Fruit fly (Drosophila melanogaster) whole organism, embryonic: ENCODE data around the gene CG18281.

ENCODE experiments used
- Abd-B ChIP-seq: fragments of 200-800 bp; sonication (Bioruptor generic); optimal IDR thresholded peaks from 2 replicates; lab custom pipeline; 2018; ENCODE audit warnings: missing biosample characterization, mild to moderate bottlenecking, missing genetic modification characterization, moderate library complexity
- Antp ChIP-seq: fragments of 200-800 bp; sonication (Bioruptor generic); optimal IDR thresholded peaks from 3 replicates; lab custom pipeline; 2016; ENCODE audit warnings: missing biosample characterization, missing genetic modification characterization
- CG10543 ChIP-seq: fragments of 200-800 bp; sonication (Bioruptor generic); optimal IDR thresholded peaks from 3 replicates; lab custom pipeline; 2017; ENCODE audit warnings: missing biosample characterization, mild to moderate bottlenecking, missing genetic modification characterization, moderate library complexity
- CG10565 ChIP-seq: fragments of 200-800 bp; sonication (Bioruptor generic); optimal IDR thresholded peaks from 3 replicates; lab custom pipeline; 2016; ENCODE audit warnings: missing biosample characterization, mild to moderate bottlenecking, missing genetic modification characterization
- CG12391 ChIP-seq: fragments of 200-800 bp; sonication (Bioruptor generic); optimal IDR thresholded peaks from 3 replicates; lab custom pipeline; 2018; ENCODE audit warnings: missing biosample characterization, mild to moderate bottlenecking, missing genetic modification characterization, moderate library complexity
- CG13296 ChIP-seq: fragments of 200-800 bp; sonication (Bioruptor generic); optimal IDR thresholded peaks from 3 replicates; lab custom pipeline; 2018; ENCODE audit warnings: missing biosample characterization, mild to moderate bottlenecking, missing genetic modification characterization
- CG15601 ChIP-seq: fragments of 200-800 bp; sonication (Bioruptor generic); optimal IDR thresholded peaks from 3 replicates; lab custom pipeline; 2019; ENCODE audit warnings: missing biosample characterization, mild to moderate bottlenecking, missing genetic modification characterization, moderate library complexity
- CG16863 ChIP-seq: fragments of 200-800 bp; sonication (Bioruptor generic); optimal IDR thresholded peaks from 3 replicates; lab custom pipeline; 2016; ENCODE audit warnings: missing biosample characterization, missing genetic modification characterization
- CG2202 ChIP-seq: fragments of 200-800 bp; sonication (Bioruptor generic); optimal IDR thresholded peaks from 2 replicates; lab custom pipeline; 2018; ENCODE audit warnings: missing biosample characterization, mild to moderate bottlenecking, missing genetic modification characterization
- CG30020 ChIP-seq: fragments of 200-800 bp; optimal IDR thresholded peaks from 2 replicates; lab custom pipeline; 2019; ENCODE audit warnings: missing biosample characterization, mild to moderate bottlenecking, missing genetic modification characterization, moderate library complexity
- CG30403 ChIP-seq: fragments of 200-800 bp; sonication (Bioruptor generic); optimal IDR thresholded peaks from 3 replicates; lab custom pipeline; 2016; ENCODE audit warnings: missing biosample characterization, missing genetic modification characterization
- CG30431 ChIP-seq: fragments of 200-800 bp; sonication (Bioruptor generic); optimal IDR thresholded peaks from 2 replicates; lab custom pipeline; 2017; ENCODE audit warnings: missing biosample characterization, missing genetic modification characterization
- CG3163 ChIP-seq: fragments of 200-800 bp; sonication (Bioruptor generic); optimal IDR thresholded peaks from 3 replicates; lab custom pipeline; 2016; ENCODE audit warnings: missing biosample characterization, missing genetic modification characterization
- CG3407 ChIP-seq: fragments of 200-800 bp; sonication (Bioruptor generic); optimal IDR thresholded peaks from 2 replicates; lab custom pipeline; 2018; ENCODE audit warnings: missing biosample characterization, mild to moderate bottlenecking, missing genetic modification characterization
- CG34224 ChIP-seq: fragments of 200-800 bp; sonication (Bioruptor generic); IDR thresholded peaks from 3 replicates; pipeline ENCODE4 v1.3.6; 2022; ENCODE audit warnings: missing biosample characterization, missing genetic modification characterization; ENCODE audit not compliant: partially characterized antibody
- CG3726 ChIP-seq: fragments of 200-800 bp; sonication (Bioruptor generic); IDR thresholded peaks from 3 replicates; pipeline ENCODE4, ENCODE4 v1.3.6; 2022; ENCODE audit warnings: missing biosample characterization, missing genetic modification characterization
- CG4820 ChIP-seq: fragments of 200-800 bp; sonication (Bioruptor generic); optimal IDR thresholded peaks from 3 replicates; lab custom pipeline; 2016; ENCODE audit warnings: missing biosample characterization, missing genetic modification characterization
- CG7357 ChIP-seq: fragments of 200-800 bp; sonication (Bioruptor generic); IDR thresholded peaks from 3 replicates; pipeline ENCODE4 v1.3.6; 2022; ENCODE audit warnings: missing biosample characterization, missing genetic modification characterization
- CG8089 ChIP-seq: fragments of 200-800 bp; sonication (Bioruptor generic); optimal IDR thresholded peaks from 3 replicates; lab custom pipeline; 2016; ENCODE audit warnings: missing biosample characterization, missing genetic modification characterization
- CG8290 ChIP-seq, 3 experiments: fragments of 200-800 bp; sonication (Bioruptor generic); optimal IDR thresholded peaks; 2 replicates each; lab custom pipeline; 2016 to 2019; ENCODE audit warnings: missing biosample characterization in 3 of 3, missing genetic modification characterization in 3 of 3, mild to moderate bottlenecking in 2 of 3, moderate library complexity in 1 of 3
- CG9797 ChIP-seq: fragments of 200-800 bp; sonication (Bioruptor generic); optimal IDR thresholded peaks from 3 replicates; lab custom pipeline; 2018; ENCODE audit warnings: missing biosample characterization, mild to moderate bottlenecking, missing genetic modification characterization
- Dek ChIP-seq: fragments of 200-800 bp; sonication (Bioruptor generic); optimal IDR thresholded peaks from 3 replicates; lab custom pipeline; 2019; ENCODE audit warnings: missing biosample characterization, mild to moderate bottlenecking, missing genetic modification characterization, moderate library complexity
- Dll ChIP-seq: fragments of 200-800 bp; sonication (Bioruptor generic); IDR thresholded peaks from 4 replicates; pipeline ENCODE4 v1.3.6; 2022; ENCODE audit warnings: missing biosample characterization, missing genetic modification characterization; ENCODE audit not compliant: partially characterized antibody
- Doc2 ChIP-seq: fragments of 200-800 bp; sonication (Bioruptor generic); IDR thresholded peaks from 2 replicates; pipeline ENCODE4 v1.3.6; 2022; ENCODE audit warnings: missing biosample characterization, missing genetic modification characterization
- Dref ChIP-seq: fragments of 200-800 bp; sonication (Bioruptor generic); IDR thresholded peaks from 2 replicates; pipeline ENCODE4 v1.3.6; 2022; ENCODE audit warnings: missing biosample characterization, missing genetic modification characterization
- Hmr ChIP-seq: fragments of 200-800 bp; sonication (Bioruptor generic); optimal IDR thresholded peaks from 3 replicates; lab custom pipeline; 2017; ENCODE audit warnings: mild to moderate bottlenecking, missing biosample characterization, missing genetic modification reagents, missing genetic modification characterization
- Lhr ChIP-seq: fragments of 200-800 bp; sonication (Bioruptor generic); optimal IDR thresholded peaks from 3 replicates; lab custom pipeline; 2017; ENCODE audit warnings: mild to moderate bottlenecking, missing biosample characterization, missing genetic modification reagents, missing genetic modification characterization
- MESR4 ChIP-seq: fragments of 200-800 bp; sonication (Bioruptor generic); optimal IDR thresholded peaks from 2 replicates; lab custom pipeline; 2018; ENCODE audit warnings: missing biosample characterization, mild to moderate bottlenecking, missing genetic modification characterization, moderate library complexity
- Mad ChIP-seq: fragments of 200-800 bp; sonication (Bioruptor generic); optimal IDR thresholded peaks from 2 replicates; lab custom pipeline; 2016; ENCODE audit warnings: missing biosample characterization, missing genetic modification characterization
- Med ChIP-seq: fragments of 200-800 bp; sonication (Bioruptor generic); peaks from one replicate; lab custom pipeline; 2016; ENCODE audit warnings: missing biosample characterization, missing genetic modification characterization, mild to moderate bottlenecking, inconsistent platforms, moderate library complexity
- Mrtf ChIP-seq: fragments of 200-800 bp; sonication (Bioruptor generic); IDR thresholded peaks from 3 replicates; pipeline ENCODE4 v1.3.6; 2022; ENCODE audit warnings: missing biosample characterization, missing genetic modification characterization
- Ssrp ChIP-seq: fragments of 200-800 bp; sonication (Bioruptor generic); optimal IDR thresholded peaks from 2 replicates; lab custom pipeline; 2018; ENCODE audit warnings: missing biosample characterization, mild to moderate bottlenecking, missing genetic modification characterization, moderate library complexity
- Xrp1 ChIP-seq: fragments of 200-800 bp; sonication (Bioruptor generic); IDR thresholded peaks from 2 replicates; pipeline ENCODE4 v1.3.6; 2022; ENCODE audit warnings: missing biosample characterization, missing genetic modification characterization
- crc ChIP-seq: fragments of 200-800 bp; sonication (Bioruptor generic); optimal IDR thresholded peaks from 2 replicates; lab custom pipeline; 2016; ENCODE audit warnings: missing biosample characterization, missing genetic modification characterization
- crp ChIP-seq, 2 experiments: fragments of 200-800 bp; sonication (Bioruptor generic); optimal IDR thresholded peaks; 2 replicates in 1 of 2; 3 replicates in 1 of 2; lab custom pipeline; 2017; ENCODE audit warnings: missing biosample characterization in 2 of 2, missing genetic modification characterization in 2 of 2, mild to moderate bottlenecking in 1 of 2, moderate library complexity in 1 of 2
- cwo ChIP-seq: fragments of 200-800 bp; sonication (Bioruptor generic); optimal IDR thresholded peaks from 3 replicates; lab custom pipeline; 2017; ENCODE audit warnings: missing biosample characterization, missing genetic modification characterization, mild to moderate bottlenecking, moderate library complexity, missing genetic modification reagents
- dmrt99B ChIP-seq: fragments of 200-800 bp; sonication (Bioruptor generic); optimal IDR thresholded peaks from 2 replicates; lab custom pipeline; 2018; ENCODE audit warnings: missing biosample characterization, mild to moderate bottlenecking, missing genetic modification characterization, moderate library complexity
- exex ChIP-seq: fragments of 200-800 bp; sonication (Bioruptor generic); optimal IDR thresholded peaks from 4 replicates; lab custom pipeline; 2018; ENCODE audit warnings: missing biosample characterization, mild to moderate bottlenecking, missing genetic modification characterization, moderate library complexity
- fru ChIP-seq: fragments of >200 bp; optimal IDR thresholded peaks from 2 replicates; lab custom pipeline; 2017
- fu2 ChIP-seq: fragments of 200-800 bp; sonication (Bioruptor generic); optimal IDR thresholded peaks from 2 replicates; lab custom pipeline; 2016; ENCODE audit warnings: missing biosample characterization, missing genetic modification characterization
- gfzf ChIP-seq: fragments of 200-800 bp; sonication (Bioruptor generic); optimal IDR thresholded peaks from 2 replicates; lab custom pipeline; 2016; ENCODE audit warnings: missing biosample characterization, mild to moderate bottlenecking, missing genetic modification characterization, moderate library complexity
- gro ChIP-seq: fragments of 200-800 bp; sonication (Bioruptor generic); optimal IDR thresholded peaks from 2 replicates; lab custom pipeline; 2016; ENCODE audit warnings: missing biosample characterization, missing genetic modification characterization
- h ChIP-seq: fragments of >200 bp; optimal IDR thresholded peaks from 2 replicates; lab custom pipeline; 2017
- kah ChIP-seq: fragments of 200-800 bp; sonication (Bioruptor generic); optimal IDR thresholded peaks from 2 replicates; lab custom pipeline; 2018; ENCODE audit warnings: missing biosample characterization, mild to moderate bottlenecking, missing genetic modification characterization
- nmo ChIP-seq: fragments of 200-800 bp; sonication (Bioruptor generic); optimal IDR thresholded peaks from 2 replicates; lab custom pipeline; 2018; ENCODE audit warnings: missing biosample characterization, mild to moderate bottlenecking, missing genetic modification characterization, moderate library complexity
- nom ChIP-seq: fragments of 200-800 bp; sonication (Bioruptor generic); optimal IDR thresholded peaks from 2 replicates; lab custom pipeline; 2017; ENCODE audit warnings: missing biosample characterization, missing genetic modification characterization, mild to moderate bottlenecking, moderate library complexity, missing genetic modification reagents
- peb ChIP-seq: fragments of 200-800 bp; sonication (Bioruptor generic); IDR thresholded peaks from 2 replicates; pipeline ENCODE4 v1.3.6; 2022; ENCODE audit warnings: missing biosample characterization, missing genetic modification characterization
- stc ChIP-seq: fragments of 200-800 bp; sonication (Bioruptor generic); IDR thresholded peaks from 2 replicates; pipeline ENCODE4 v1.3.6; 2022; ENCODE audit warnings: missing biosample characterization, missing genetic modification characterization
- z ChIP-seq: fragments of 200-800 bp; sonication (Bioruptor generic); IDR thresholded peaks from 3 replicates; pipeline ENCODE4 v1.3.6; 2022; ENCODE audit warnings: missing biosample characterization, missing genetic modification characterization

The CG18281 gene

dm6 chr3L:20497124-20497996 lies 2.3 kb upstream of the CG18281 start, which contains the start of gene CG32425 (continued):
- TF ChIP-seq CG8089 (GFP tag; lab: Kevin White, UChicago) (no peak), stc (GFP tag; lab: Robert Waterston, UW) (no peak), CG30020 (tag; lab: Kevin White, UChicago) (peak; percentile 14), kah (GFP tag; lab: Kevin White, UChicago) (no peak), h (lab: Kevin White, UChicago) (no peak), peb (GFP tag; lab: Robert Waterston, UW) (no peak), CG3726 (GFP tag; lab: Robert Waterston, UW) (no peak), fru (lab: Kevin White, UChicago) (no peak), Dll (GFP tag; lab: Robert Waterston, UW) (0 out of 4 replicates have a peak, but pooled peaks have one; percentile 26), CG16863 (GFP tag; lab: Kevin White, UChicago) (no peak), CG9797 (peak; percentile 35), crc (no peak), CG3407 (GFP tag; lab: Kevin White, UChicago) (no peak), CG13296 (GFP tag; lab: Kevin White, UChicago) (peak; percentile 6), exex (tag; lab: Kevin White, UChicago) (peak; percentile 80), CG7357 (GFP tag; lab: Robert Waterston, UW) (no peak), CG30431 (no peak), CG4820 (GFP tag; lab: Kevin White, UChicago) (no peak), CG8290 (GFP tag; optimal IDR thresholded peaks at IDR 0.05; lab: Kevin White, UChicago) (no peak), CG8290 (tag; optimal IDR thresholded peaks at IDR 0.05; lab: Kevin White, UChicago) (peak in 1 of 2 experiments; percentile 1), Dref (GFP tag; lab: Robert Waterston, UW) (no peak), CG15601 (tag; lab: Kevin White, UChicago) (no peak), Doc2 (GFP tag; lab: Robert Waterston, UW) (no peak), fu2 (GFP tag; lab: Kevin White, UChicago) (no peak), Abd-B (GFP tag; lab: Kevin White, UChicago) (no peak), gro (GFP tag; lab: Kevin White, UChicago) (peak; percentile 36), z (GFP tag; lab: Robert Waterston, UW) (no peak), CG2202 (no peak), CG10543 (no peak), CG3163 (no peak), crp (GFP tag; optimal IDR thresholded peaks at IDR 0.05; lab: Kevin White, UChicago) (no peak), Hmr (GFP tag; lab: Kevin White, UChicago) (peak; percentile 25), Med (peak; percentile 41), Antp (GFP tag; lab: Kevin White, UChicago) (no peak), Dek (tag; lab: Kevin White, UChicago) (peak; percentile 2), CG34224 (0 out of 3 replicates have a peak, but pooled peaks have one; percentile 16), CG30403 (GFP tag; lab: Kevin White, UChicago) (peak; percentile 33), Mrtf (GFP tag; lab: Robert Waterston, UW) (no peak), gfzf (GFP tag; lab: Kevin White, UChicago) (peak; percentile 47), nmo (GFP tag; lab: Kevin White, UChicago) (peak; percentile 26), Ssrp (tag; lab: Kevin White, UChicago) (no peak), CG12391 (tag; lab: Kevin White, UChicago) (peak; percentile 24), MESR4 (GFP tag; lab: Kevin White, UChicago) (peak; percentile 23), Lhr (peak; percentile 63), cwo (GFP tag; lab: Kevin White, UChicago) (no peak), CG10565 (GFP tag; lab: Kevin White, UChicago) (no peak), Xrp1 (GFP tag; lab: Robert Waterston, UW) (peak; percentile 14; the same call in 1 of the 2 replicates), Mad (GFP tag; lab: Kevin White, UChicago) (no peak), dmrt99B (tag; lab: Kevin White, UChicago) (no peak), nom (GFP tag; lab: Kevin White, UChicago) (peak; percentile 7)
